Fruit fly (Drosophila melanogaster) whole organism, embryonic: ENCODE measurements around the gene bab2.
A peak's percentile ranks its signal among the peaks of the same experiment; 100 is the strongest.

Experiments used
- B-H1 ChIP-seq: fragments of 200-800 bp; sonication (Bioruptor generic); IDR thresholded peaks from 3 replicates; pipeline ENCODE4 v1.3.6; 2022; ENCODE audit warnings: missing biosample characterization, missing genetic modification characterization
- CG12744 ChIP-seq: fragments of 200-800 bp; sonication (Bioruptor generic); optimal IDR thresholded peaks from 2 replicates; lab custom pipeline; 2016; ENCODE audit warnings: missing biosample characterization, missing genetic modification characterization
- CG12942 ChIP-seq: fragments of 200-800 bp; sonication (Bioruptor generic); optimal IDR thresholded peaks from 3 replicates; lab custom pipeline; 2016; ENCODE audit warnings: missing biosample characterization, missing genetic modification characterization
- CG15696 ChIP-seq: fragments of 200-800 bp; sonication (Bioruptor generic); optimal IDR thresholded peaks from 2 replicates; lab custom pipeline; 2019; ENCODE audit warnings: missing biosample characterization, mild to moderate bottlenecking, missing genetic modification characterization, moderate library complexity
- CG16813 ChIP-seq: fragments of 200-800 bp; sonication (Bioruptor generic); IDR thresholded peaks from 3 replicates; pipeline ENCODE4 v1.3.6; 2022; ENCODE audit warnings: missing biosample characterization, missing genetic modification characterization; ENCODE audit not compliant: partially characterized antibody
- CG17829 ChIP-seq: fragments of 200-800 bp; optimal IDR thresholded peaks from 2 replicates; lab custom pipeline; 2019; ENCODE audit warnings: missing biosample characterization, mild to moderate bottlenecking, missing genetic modification characterization, moderate library complexity
- CG1792 ChIP-seq: fragments of 200-800 bp; sonication (Bioruptor generic); optimal IDR thresholded peaks from 2 replicates; lab custom pipeline; 2016; ENCODE audit warnings: missing biosample characterization, missing genetic modification characterization
- CG18599 ChIP-seq: fragments of 200-800 bp; sonication (Bioruptor generic); optimal IDR thresholded peaks from 3 replicates; lab custom pipeline; 2017; ENCODE audit warnings: missing biosample characterization, missing genetic modification characterization, mild to moderate bottlenecking, moderate library complexity, missing genetic modification reagents
- CG18619 ChIP-seq: fragments of 200-800 bp; sonication (Bioruptor generic); optimal IDR thresholded peaks from 3 replicates; lab custom pipeline; 2017; ENCODE audit warnings: missing biosample characterization, mild to moderate bottlenecking, missing genetic modification characterization
- CG2129 ChIP-seq: fragments of 200-800 bp; sonication (Bioruptor generic); IDR thresholded peaks from 2 replicates; pipeline ENCODE4 v1.3.6; 2022; ENCODE audit warnings: missing biosample characterization, missing genetic modification characterization; ENCODE audit not compliant: partially characterized antibody
- CG2199 ChIP-seq: fragments of 200-800 bp; sonication (Bioruptor generic); IDR thresholded peaks from 3 replicates; pipeline ENCODE4 v1.3.6; 2022; ENCODE audit warnings: missing biosample characterization, missing genetic modification characterization
- CG31365 ChIP-seq: fragments of 200-800 bp; sonication (Bioruptor generic); optimal IDR thresholded peaks from 2 replicates; lab custom pipeline; 2018; ENCODE audit warnings: missing biosample characterization, mild to moderate bottlenecking, missing genetic modification characterization
- CG31388 ChIP-seq: fragments of 200-800 bp; sonication (Bioruptor generic); optimal IDR thresholded peaks from 2 replicates; lab custom pipeline; 2016; ENCODE audit warnings: missing biosample characterization, missing genetic modification characterization
- CG34422 ChIP-seq: fragments of 200-800 bp; sonication (Bioruptor generic); IDR thresholded peaks from 3 replicates; pipeline ENCODE4 v1.3.6; 2022; ENCODE audit warnings: missing biosample characterization, missing genetic modification characterization
- CG3995 ChIP-seq: fragments of 200-800 bp; sonication (Bioruptor generic); optimal IDR thresholded peaks from 3 replicates; lab custom pipeline; 2016; ENCODE audit warnings: missing biosample characterization, missing genetic modification characterization
- CG4730 ChIP-seq: fragments of 200-800 bp; sonication (Bioruptor generic); IDR thresholded peaks from 2 replicates; pipeline ENCODE4 v1.3.6; 2022; ENCODE audit warnings: missing biosample characterization, missing genetic modification characterization
- CG4854 ChIP-seq: fragments of 200-800 bp; sonication (Bioruptor generic); optimal IDR thresholded peaks from 2 replicates; lab custom pipeline; 2016; ENCODE audit warnings: missing biosample characterization, missing genetic modification characterization, inconsistent platforms
- CG5180 ChIP-seq: fragments of 200-800 bp; sonication (Bioruptor generic); optimal IDR thresholded peaks from 3 replicates; lab custom pipeline; 2017; ENCODE audit warnings: missing biosample characterization, missing genetic modification characterization, mild to moderate bottlenecking, moderate library complexity, missing genetic modification reagents
- CG5245 ChIP-seq: fragments of 200-800 bp; sonication (Bioruptor generic); optimal IDR thresholded peaks from 3 replicates; lab custom pipeline; 2016; ENCODE audit warnings: missing biosample characterization, missing genetic modification characterization
- CG8924 ChIP-seq: fragments of 200-800 bp; optimal IDR thresholded peaks from 3 replicates; lab custom pipeline; 2019; ENCODE audit warnings: missing biosample characterization, mild to moderate bottlenecking, missing genetic modification characterization, moderate library complexity
- CG9437 ChIP-seq: fragments of 200-800 bp; sonication (Bioruptor generic); optimal IDR thresholded peaks from 2 replicates; lab custom pipeline; 2018; ENCODE audit warnings: missing biosample characterization, mild to moderate bottlenecking, missing genetic modification characterization
- Camta ChIP-seq: fragments of 200-800 bp; sonication (Bioruptor generic); optimal IDR thresholded peaks from 2 replicates; lab custom pipeline; 2016; ENCODE audit warnings: missing biosample characterization, missing genetic modification characterization
- CoRest ChIP-seq: fragments of 200-800 bp; sonication (Bioruptor generic); optimal IDR thresholded peaks from 3 replicates; lab custom pipeline; 2018; ENCODE audit warnings: missing biosample characterization, mild to moderate bottlenecking, missing genetic modification characterization, moderate library complexity
- D19A ChIP-seq: fragments of 200-800 bp; optimal IDR thresholded peaks from 3 replicates; lab custom pipeline; 2019; ENCODE audit warnings: missing biosample characterization, mild to moderate bottlenecking, missing genetic modification characterization, moderate library complexity
- Dfd ChIP-seq, 2 experiments: fragments of >200 bp; optimal IDR thresholded peaks; 2 replicates each; lab custom pipeline; 2017; ENCODE audit warnings: missing biosample characterization in 2 of 2, missing genetic modification characterization in 2 of 2
- Dref ChIP-seq: fragments of 200-800 bp; sonication (Bioruptor generic); IDR thresholded peaks from 2 replicates; pipeline ENCODE4 v1.3.6; 2022; ENCODE audit warnings: missing biosample characterization, missing genetic modification characterization
- Eip74EF ChIP-seq, 2 experiments: fragments of 200-800 bp in 1 of 2; fragments of >200 bp in 1 of 2; sonication (Bioruptor generic) in 1 of 2; optimal IDR thresholded peaks; 2 replicates each; lab custom pipeline; 2017 to 2019; ENCODE audit warnings: missing biosample characterization in 2 of 2, missing genetic modification characterization in 2 of 2, mild to moderate bottlenecking in 1 of 2, moderate library complexity in 1 of 2
- GATAe ChIP-seq: fragments of 200-800 bp; sonication (Bioruptor generic); conservative IDR thresholded peaks from 2 replicates; pipeline ENCODE4 v1.3.6; 2022; ENCODE audit warnings: missing biosample characterization, missing genetic modification characterization
- Gsc ChIP-seq: fragments of 200-800 bp; sonication (Bioruptor generic); IDR thresholded peaks from 2 replicates; pipeline ENCODE4 v1.3.6; 2022; ENCODE audit warnings: missing biosample characterization, missing genetic modification characterization
- HHEX ChIP-seq: fragments of 200-800 bp; sonication (Bioruptor generic); optimal IDR thresholded peaks from 3 replicates; lab custom pipeline; 2017; ENCODE audit warnings: missing biosample characterization, mild to moderate bottlenecking, missing genetic modification characterization, missing genetic modification reagents
- HLH54F ChIP-seq: fragments of 200-800 bp; sonication (Bioruptor generic); optimal IDR thresholded peaks from 3 replicates; lab custom pipeline; 2016; ENCODE audit warnings: missing biosample characterization, missing genetic modification characterization
- Hr3 ChIP-seq: fragments of 200-800 bp; sonication (Bioruptor generic); optimal IDR thresholded peaks from 3 replicates; lab custom pipeline; 2016; ENCODE audit warnings: missing biosample characterization, missing genetic modification characterization
- Lpt ChIP-seq: fragments of >200 bp; optimal IDR thresholded peaks from 2 replicates; lab custom pipeline; 2018; ENCODE audit warnings: missing biosample characterization, missing genetic modification characterization
- MBD-R2 ChIP-seq: fragments of 200-800 bp; sonication (Bioruptor generic); IDR thresholded peaks from 2 replicates; pipeline ENCODE4 v1.3.6; 2022; ENCODE audit warnings: missing biosample characterization, missing genetic modification characterization
- Sox102F ChIP-seq: fragments of 200-800 bp; sonication (Bioruptor generic); optimal IDR thresholded peaks from 2 replicates; lab custom pipeline; 2018; ENCODE audit warnings: missing biosample characterization, mild to moderate bottlenecking, missing genetic modification characterization, moderate library complexity
- Xrp1 ChIP-seq: fragments of 200-800 bp; sonication (Bioruptor generic); IDR thresholded peaks from 2 replicates; pipeline ENCODE4 v1.3.6; 2022; ENCODE audit warnings: missing biosample characterization, missing genetic modification characterization
- aop ChIP-seq: fragments of 200-800 bp; sonication (Bioruptor generic); IDR thresholded peaks from 2 replicates; pipeline ENCODE4 v1.3.6; 2022; ENCODE audit warnings: missing biosample characterization, missing genetic modification characterization
- caup ChIP-seq: fragments of 200-800 bp; sonication (Bioruptor generic); optimal IDR thresholded peaks from 3 replicates; lab custom pipeline; 2017; ENCODE audit warnings: missing biosample characterization, mild to moderate bottlenecking, missing genetic modification characterization, moderate library complexity; ENCODE audit not compliant: severe bottlenecking
- dm ChIP-seq: fragments of 200-800 bp; sonication (Bioruptor generic); optimal IDR thresholded peaks from 3 replicates; lab custom pipeline; 2016; ENCODE audit warnings: missing biosample characterization, missing genetic modification characterization
- exex ChIP-seq: fragments of 200-800 bp; sonication (Bioruptor generic); optimal IDR thresholded peaks from 4 replicates; lab custom pipeline; 2018; ENCODE audit warnings: missing biosample characterization, mild to moderate bottlenecking, missing genetic modification characterization, moderate library complexity
- fd102C ChIP-seq: fragments of 200-800 bp; sonication (Bioruptor generic); optimal IDR thresholded peaks from 2 replicates; lab custom pipeline; 2018; ENCODE audit warnings: missing biosample characterization, mild to moderate bottlenecking, missing genetic modification characterization, moderate library complexity
- lbe ChIP-seq: fragments of 200-800 bp; sonication (Bioruptor generic); optimal IDR thresholded peaks from 2 replicates; lab custom pipeline; 2016; ENCODE audit warnings: missing biosample characterization, mild to moderate bottlenecking, missing genetic modification characterization
- lola ChIP-seq, 3 experiments: fragments of >200 bp in 2 of 3; fragments of 200-800 bp in 1 of 3; sonication (Bioruptor generic) in 1 of 3; optimal IDR thresholded peaks; 2 replicates each; lab custom pipeline; 2017 to 2019; ENCODE audit warnings: missing biosample characterization in 3 of 3, missing genetic modification characterization in 3 of 3, mild to moderate bottlenecking in 1 of 3, moderate library complexity in 1 of 3
- oc ChIP-seq: fragments of 200-800 bp; sonication (Bioruptor generic); optimal IDR thresholded peaks from 2 replicates; lab custom pipeline; 2018; ENCODE audit warnings: missing biosample characterization, mild to moderate bottlenecking, missing genetic modification characterization, moderate library complexity
- org-1 ChIP-seq: fragments of 200-800 bp; sonication (Bioruptor generic); optimal IDR thresholded peaks from 2 replicates; lab custom pipeline; 2017; ENCODE audit warnings: missing biosample characterization, missing genetic modification characterization
- pan ChIP-seq, 4 experiments: fragments of >200 bp in 3 of 4; fragments of 200-800 bp in 1 of 4; sonication (Bioruptor generic) in 1 of 4; optimal IDR thresholded peaks in 3 of 4; IDR thresholded peaks in 1 of 4; 2 replicates each; pipeline versions ENCODE4 v1.3.6 to Lab custom; 2017 to 2022; ENCODE audit warnings: missing biosample characterization in 2 of 4, missing genetic modification characterization in 2 of 4, mixed read lengths in 1 of 4
- pita ChIP-seq: fragments of 200-800 bp; sonication (Bioruptor generic); optimal IDR thresholded peaks from 2 replicates; lab custom pipeline; 2017; ENCODE audit warnings: missing biosample characterization, mild to moderate bottlenecking, missing genetic modification characterization
- sim ChIP-seq: fragments of 200-800 bp; sonication (Bioruptor generic); IDR thresholded peaks from 2 replicates; pipeline ENCODE4 v1.3.6; 2022; ENCODE audit warnings: missing biosample characterization, missing genetic modification characterization
- stc ChIP-seq: fragments of 200-800 bp; sonication (Bioruptor generic); IDR thresholded peaks from 2 replicates; pipeline ENCODE4 v1.3.6; 2022; ENCODE audit warnings: missing biosample characterization, missing genetic modification characterization
- sug ChIP-seq: fragments of 200-800 bp; optimal IDR thresholded peaks from 2 replicates; lab custom pipeline; 2019; ENCODE audit warnings: missing biosample characterization, mild to moderate bottlenecking, missing genetic modification characterization, moderate library complexity
- vfl ChIP-seq: fragments of 200-800 bp; sonication (Bioruptor generic); optimal IDR thresholded peaks from 2 replicates; lab custom pipeline; 2016; ENCODE audit warnings: missing biosample characterization, missing genetic modification characterization

bab2 gene

dm6 chr3L:1169617-1170016 lies 7.5 kb downstream of the bab2 start (continued):
- TF ChIP-seq GATAe (GFP tag; lab: Robert Waterston, UW) (0 out of 2 replicates have a peak, but pooled peaks have one; percentile 30), Gsc (GFP tag; lab: Robert Waterston, UW) (no peak), CG16813 (GFP tag; lab: Robert Waterston, UW) (no peak), CG31365 (tag; lab: Kevin White, UChicago) (no peak), CG5180 (peak; percentile 0), org-1 (GFP tag; lab: Kevin White, UChicago) (no peak), CG18599 (GFP tag; lab: Kevin White, UChicago) (no peak), CG18619 (GFP tag; lab: Kevin White, UChicago) (no peak), sug (tag; lab: Kevin White, UChicago) (peak; percentile 55), Xrp1 (no peak), pita (GFP tag; lab: Kevin White, UChicago) (no peak), CoRest (no peak), CG15696 (no peak), pan (optimal IDR thresholded peaks at IDR 0.05; lab: Kevin White, UChicago) (no peak), pan (GFP tag; optimal IDR thresholded peaks at IDR 0.05 in 1 of 2, IDR thresholded peaks at IDR 0.05 in 1 of 2) (no peak), CG5245 (no peak), Dfd (GFP tag; optimal IDR thresholded peaks at IDR 0.05; lab: Kevin White, UChicago) (no peak), exex (peak; percentile 95), HHEX (GFP tag; lab: Kevin White, UChicago) (no peak), lbe (GFP tag; lab: Kevin White, UChicago) (no peak), dm (GFP tag; lab: Kevin White, UChicago) (no peak), MBD-R2 (GFP tag; lab: Robert Waterston, UW) (no peak), stc (no peak), Camta (GFP tag; lab: Kevin White, UChicago) (no peak), CG12744 (GFP tag; lab: Kevin White, UChicago) (no peak), sim (GFP tag; lab: Robert Waterston, UW) (no peak), Lpt (GFP tag; lab: Kevin White, UChicago) (no peak), caup (GFP tag; lab: Kevin White, UChicago) (peak; percentile 5), CG2129 (GFP tag; lab: Robert Waterston, UW) (no peak), oc (no peak), Sox102F (GFP tag; lab: Kevin White, UChicago) (no peak), aop (GFP tag; lab: Robert Waterston, UW) (no peak), CG31388 (GFP tag; lab: Kevin White, UChicago) (no peak), CG4730 (GFP tag; lab: Robert Waterston, UW) (no peak), CG34422 (no peak), lola (GFP tag; optimal IDR thresholded peaks at IDR 0.05; lab: Kevin White, UChicago) (no peak), CG12942 (no peak), Hr3 (no peak), B-H1 (GFP tag; lab: Robert Waterston, UW) (no peak), CG3995 (no peak), HLH54F (GFP tag; lab: Kevin White, UChicago) (no peak), fd102C (no peak), CG8924 (tag; lab: Kevin White, UChicago) (no peak), Eip74EF (GFP tag; optimal IDR thresholded peaks at IDR 0.05; lab: Kevin White, UChicago) (no peak), vfl (GFP tag; lab: Kevin White, UChicago) (no peak), CG1792 (GFP tag; lab: Kevin White, UChicago) (no peak), CG4854 (GFP tag; lab: Kevin White, UChicago) (no peak), D19A (tag; lab: Kevin White, UChicago) (no peak), Dref (GFP tag; lab: Robert Waterston, UW) (no peak), CG9437 (GFP tag; lab: Kevin White, UChicago) (no peak), CG17829 (tag; lab: Kevin White, UChicago) (no peak), CG2199 (GFP tag; lab: Robert Waterston, UW) (no peak)
